Fruit fly (Drosophila melanogaster): ENCODE measurements around the gene nuf.

- TF ChIP-seq CG8319 (GFP tag; optimal IDR thresholded peaks at IDR 0.05), result no peak
- TF ChIP-seq CG11762 (GFP tag; optimal IDR thresholded peaks at IDR 0.05; ENCODE audit: insufficient read depth), result no peak
- TF ChIP-seq eg (GFP tag; IDR thresholded peaks at IDR 0.05), result no peak
- no peak for TF ChIP-seq Gug (GFP tag; IDR thresholded peaks at IDR 0.05)
- no peak for TF ChIP-seq CG11902 (GFP tag; optimal IDR thresholded peaks at IDR 0.05)
- no peak for TF ChIP-seq CG34406 (GFP tag; optimal IDR thresholded peaks at IDR 0.05)
- no peak for TF ChIP-seq Sox15 (GFP tag; optimal IDR thresholded peaks at IDR 0.05)
- TF ChIP-seq CG16779 (tag; optimal IDR thresholded peaks at IDR 0.05), result no peak
- TF ChIP-seq CG6276 (GFP tag; optimal IDR thresholded peaks at IDR 0.05), result no peak
- no peak for TF ChIP-seq OdsH (GFP tag; optimal IDR thresholded peaks at IDR 0.05)
- TF ChIP-seq CG9139 (GFP tag; optimal IDR thresholded peaks at IDR 0.05), result no peak
Measured at dm6 chr3L:14211616-14212015, 20.9 kb downstream of the nuf start.

All from whole organism, prepupa.